Worm (Caenorhabditis elegans): ENCODE results near the gene C45B11.6.

Gene C45B11.6

ce11 chrV:11051921-11052320 lies 8.1 kb downstream of the C45B11.6 start, which contains the start of gene T04C12.33:
Gene T04C12.33 (plus strand): TSS chrV:11052221.
- TF ChIP-seq K11D2.4 (GFP tag; IDR thresholded peaks at IDR 0.05) (no peak), mel-28 (tag; optimal IDR thresholded peaks at IDR 0.05; ENCODE audit: borderline replicate concordance) (no peak), snpc-1.3 (tag; optimal IDR thresholded peaks at IDR 0.05; ENCODE audit: insufficient read depth) (no peak), ets-4 (GFP tag; optimal IDR thresholded peaks at IDR 0.05) (no peak), ztf-25 (GFP tag; IDR thresholded peaks at IDR 0.05) (no peak), fkh-3 (tag; optimal IDR thresholded peaks at IDR 0.05) (no peak), T07F8.4 (tag; optimal IDR thresholded peaks at IDR 0.05) (no peak), rcor-1 (GFP tag; IDR thresholded peaks at IDR 0.05) (no peak), mxl-1 (tag; optimal IDR thresholded peaks at IDR 0.05) (no peak), F10E7.11 (tag; optimal IDR thresholded peaks at IDR 0.05) (no peak), him-1 (tag; optimal IDR thresholded peaks at IDR 0.05) (no peak), ztf-18 (tag; optimal IDR thresholded peaks at IDR 0.05) (no peak), egl-18 (GFP tag; IDR thresholded peaks at IDR 0.05) (no peak), Y53F4B.3 (GFP tag; IDR thresholded peaks at IDR 0.05) (no peak), F37B4.10 (GFP tag; IDR thresholded peaks at IDR 0.05) (no peak), snpc-1.1 (tag; optimal IDR thresholded peaks at IDR 0.05; ENCODE audit: insufficient read depth) (no peak), ekl-4 (GFP tag; IDR thresholded peaks at IDR 0.05) (no peak)

DNA sequence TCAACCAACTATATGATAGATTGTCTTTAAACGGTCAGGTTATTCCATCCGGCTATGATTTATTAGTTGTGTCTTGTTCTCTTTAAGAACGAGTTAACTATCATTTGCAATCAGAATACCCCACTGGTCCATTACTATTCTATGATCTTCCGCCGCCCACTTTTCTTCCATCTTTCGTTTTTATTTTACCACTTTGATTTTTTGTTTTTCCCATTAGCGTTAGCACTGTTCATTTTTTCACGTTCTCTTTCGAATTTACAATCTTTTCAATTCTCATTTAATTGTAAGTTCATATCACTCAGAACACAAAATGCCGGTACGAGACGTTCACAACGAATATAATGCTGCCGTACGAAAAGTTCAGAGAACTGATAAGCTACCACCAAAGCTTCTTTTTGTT lies 10.0 kb downstream of the C45B11.6 start, which contains the start of gene T04C12.7:
Gene T04C12.7, plus strand, starts transcription at position 301 of the 400 bp plus-strand sequence.
- TF ChIP-seq gei-17 (GFP tag; optimal IDR thresholded peaks at IDR 0.05) (no peak), F22D6.2 (tag; optimal IDR thresholded peaks at IDR 0.05) (no peak), lin-35 (GFP tag; optimal IDR thresholded peaks at IDR 0.05) (no peak), Y53G8AR.9 (GFP tag; conservative IDR thresholded peaks at IDR 0.05) (no peak), egrh-3 (GFP tag; IDR thresholded peaks at IDR 0.05) (no peak), rpc-1 (optimal IDR thresholded peaks at IDR 0.05) (no peak), rpc-1 (tag; optimal IDR thresholded peaks at IDR 0.05) (no peak), hrde-1 (tag; optimal IDR thresholded peaks at IDR 0.05; ENCODE audit: borderline replicate concordance) (no peak)

DNA sequence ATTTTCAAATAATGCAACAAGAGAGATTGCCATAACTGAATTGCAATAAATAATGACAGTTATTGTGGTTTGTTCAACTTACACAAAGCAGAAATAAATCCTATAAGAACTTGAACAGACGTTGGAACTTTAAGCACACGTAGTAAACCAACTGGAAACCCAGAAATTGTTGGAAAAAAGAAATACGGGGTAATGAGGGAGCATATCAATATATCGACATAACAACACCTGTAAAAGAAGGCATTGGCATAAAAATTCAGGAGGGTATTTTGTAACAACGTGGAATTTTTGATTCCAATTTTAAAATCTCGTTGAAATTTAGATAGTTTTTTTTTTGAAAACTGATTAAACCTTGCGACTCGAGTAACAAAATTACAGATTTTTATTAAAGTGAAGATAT lies 12.6 kb downstream of the C45B11.6 start:
- no peak for TF ChIP-seq pbrm-1 (GFP tag; IDR thresholded peaks at IDR 0.05)
- no peak for TF ChIP-seq sptf-2 (GFP tag; optimal IDR thresholded peaks at IDR 0.05)
- TF ChIP-seq cebp-2 (GFP tag; IDR thresholded peaks at IDR 0.05) = no peak
- no peak for TF ChIP-seq ztf-28 (GFP tag; IDR thresholded peaks at IDR 0.05)
- TF ChIP-seq ztf-26 (tag; optimal IDR thresholded peaks at IDR 0.05) = no peak
- no peak for TF ChIP-seq athp-1 (tag; optimal IDR thresholded peaks at IDR 0.05)
- no peak for TF ChIP-seq lin-40 (tag; optimal IDR thresholded peaks at IDR 0.05)
- no peak for TF ChIP-seq madf-6 (GFP tag; IDR thresholded peaks at IDR 0.05)

- no peak for TF ChIP-seq madf-3 (GFP tag; IDR thresholded peaks at IDR 0.05)
- no peak for TF ChIP-seq F23B12.7 (tag; optimal IDR thresholded peaks at IDR 0.05; ENCODE audit: insufficient read depth)
These were observed 13.2 kb downstream of the C45B11.6 start, which contains the start of gene srh-75 for ce11 chrV:11057043-11057442. Gene srh-75 (minus strand): TSS chrV:11057143.
